Fruit fly (Drosophila melanogaster) whole organism, adult: ENCODE data around the gene Sodq.

Experiments used
- CG11617 ChIP-seq: fragments of 200-800 bp; sonication (Bioruptor generic); optimal IDR thresholded peaks from 2 replicates; lab custom pipeline; 2017; ENCODE audit warnings: mild to moderate bottlenecking, missing biosample characterization, missing genetic modification reagents, missing genetic modification characterization
- CG33017 ChIP-seq: fragments of 200-800 bp; sonication (Bioruptor generic); optimal IDR thresholded peaks from 2 replicates; lab custom pipeline; 2018; ENCODE audit warnings: missing biosample characterization, mild to moderate bottlenecking, missing genetic modification characterization, moderate library complexity
- CG5204 ChIP-seq: fragments of 200-800 bp; sonication (Bioruptor generic); optimal IDR thresholded peaks from 2 replicates; lab custom pipeline; 2016; ENCODE audit warnings: missing biosample characterization, missing genetic modification characterization
- CG7045 ChIP-seq: fragments of 200-800 bp; sonication (Bioruptor generic); optimal IDR thresholded peaks from 2 replicates; lab custom pipeline; 2017; ENCODE audit warnings: missing biosample characterization, mild to moderate bottlenecking, missing genetic modification characterization
- CG7101 ChIP-seq: fragments of 200-800 bp; sonication (Bioruptor generic); optimal IDR thresholded peaks from 2 replicates; lab custom pipeline; 2018; ENCODE audit warnings: missing biosample characterization, mild to moderate bottlenecking, missing genetic modification characterization, moderate library complexity
- Clk ChIP-seq: fragments of 200-800 bp; sonication (Bioruptor generic); optimal IDR thresholded peaks from 2 replicates; lab custom pipeline; 2017; ENCODE audit warnings: missing biosample characterization, missing genetic modification characterization
- Crg-1 ChIP-seq: fragments of 200-800 bp; sonication (Bioruptor generic); optimal IDR thresholded peaks from 2 replicates; lab custom pipeline; 2016; ENCODE audit warnings: missing biosample characterization, missing genetic modification characterization
- Hr96 ChIP-seq: fragments of 200-800 bp; sonication (Bioruptor generic); optimal IDR thresholded peaks from 2 replicates; lab custom pipeline; 2016; ENCODE audit warnings: missing biosample characterization, missing genetic modification characterization
- bab1 ChIP-seq: fragments of 200-800 bp; sonication (Bioruptor generic); optimal IDR thresholded peaks from 3 replicates; lab custom pipeline; 2019; ENCODE audit warnings: missing biosample characterization, mild to moderate bottlenecking, missing genetic modification characterization, moderate library complexity
- kay ChIP-seq: fragments of 200-800 bp; sonication (Bioruptor generic); peaks from one replicate; lab custom pipeline; 2016; ENCODE audit warnings: missing biosample characterization, missing genetic modification characterization, borderline replicate concordance
- ovo ChIP-seq: fragments of 200-800 bp; sonication (Bioruptor generic); optimal IDR thresholded peaks from 2 replicates; lab custom pipeline; 2016; ENCODE audit warnings: missing biosample characterization, missing genetic modification characterization
- pad ChIP-seq: fragments of 200-800 bp; sonication (Bioruptor generic); optimal IDR thresholded peaks from 3 replicates; lab custom pipeline; 2017; ENCODE audit warnings: missing biosample characterization, missing genetic modification characterization, mild to moderate bottlenecking, moderate library complexity, missing genetic modification reagents
- tj ChIP-seq: fragments of 200-800 bp; sonication (Bioruptor generic); optimal IDR thresholded peaks from 3 replicates; lab custom pipeline; 2017; ENCODE audit warnings: missing biosample characterization, mild to moderate bottlenecking, missing genetic modification characterization, moderate library complexity
- toe ChIP-seq: fragments of 200-800 bp; sonication (Bioruptor generic); optimal IDR thresholded peaks from 2 replicates; lab custom pipeline; 2016; ENCODE audit warnings: missing biosample characterization, missing genetic modification characterization

DNA sequence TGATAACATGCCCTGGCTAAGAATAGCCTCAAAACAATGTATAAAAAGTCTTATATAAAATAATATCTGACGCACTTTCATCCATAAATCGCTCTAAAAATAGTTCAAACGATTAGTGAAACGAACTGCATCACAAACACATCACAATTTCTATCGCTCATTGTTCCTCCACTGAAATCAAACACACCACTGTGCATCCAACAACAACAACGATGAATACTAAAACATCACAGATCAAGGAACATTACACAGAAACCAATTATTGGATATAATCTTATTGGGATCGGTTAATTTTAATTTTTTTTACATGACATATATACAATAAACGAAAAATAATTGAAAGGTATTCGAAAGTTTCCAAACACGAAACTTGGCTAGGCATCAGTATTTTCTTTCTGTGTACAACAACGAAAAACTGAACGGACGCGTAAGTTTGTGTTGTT is 16.3 kb upstream of the Sodq start:
- TF ChIP-seq CG33017, result no peak
- TF ChIP-seq Crg-1 (GFP tag; lab: Kevin White, UChicago), result no peak
- no peak for TF ChIP-seq Hr96 (GFP tag; lab: Kevin White, UChicago)
- no peak for TF ChIP-seq ovo
- TF ChIP-seq toe (GFP tag; lab: Kevin White, UChicago), result peak; percentile 10
- no peak for TF ChIP-seq CG5204 (GFP tag; lab: Kevin White, UChicago)
- no peak for TF ChIP-seq Clk (GFP tag; lab: Kevin White, UChicago)
- TF ChIP-seq kay (GFP tag; lab: Kevin White, UChicago), result peak; percentile 54
- no peak for TF ChIP-seq CG7045 (GFP tag; lab: Kevin White, UChicago)
- TF ChIP-seq tj, result no peak
- no peak for TF ChIP-seq CG7101
- TF ChIP-seq pad (GFP tag; lab: Kevin White, UChicago), result no peak
- no peak for TF ChIP-seq bab1 (GFP tag; lab: Kevin White, UChicago)
- TF ChIP-seq CG11617, result no peak
